Worm (Caenorhabditis elegans) whole organism, young adult: Measurements from ENCODE around the gene nhr-133.

Experiments used
- B0019.2 ChIP-seq: fragments of 200-800 bp; sonication (Bioruptor generic); conservative IDR thresholded peaks from 2 replicates; pipeline ENCODE4 v1.3.6; 2022; ENCODE audit warnings: missing genetic modification reagents, missing genetic modification characterization, missing compliant biosample characterization
- F10E7.11 ChIP-seq: sonication (generic microtip); optimal IDR thresholded peaks from 2 replicates; lab custom pipeline; 2017; ENCODE audit warnings: mild to moderate bottlenecking, missing genetic modification characterization, moderate library complexity, missing compliant biosample characterization
- F57A8.1 ChIP-seq: fragments of 200-800 bp; sonication (Bioruptor generic); optimal IDR thresholded peaks from 2 replicates; lab custom pipeline; 2018; ENCODE audit warnings: mild to moderate bottlenecking, missing genetic modification characterization, moderate library complexity, missing compliant biosample characterization
- F57C9.4 ChIP-seq: sonication (generic microtip); optimal IDR thresholded peaks from 2 replicates; lab custom pipeline; 2017; ENCODE audit warnings: mild to moderate bottlenecking, missing genetic modification characterization, missing compliant biosample characterization
- ama-1 ChIP-seq, 3 experiments: fragments of 150-350 bp in 1 of 3; sonication (generic microtip) in 2 of 3; optimal IDR thresholded peaks; 2 replicates each; lab custom pipeline; 2014 to 2018; ENCODE audit warnings: missing biosample characterization in 2 of 3, missing genetic modification characterization in 2 of 3, missing genetic modification reagents in 2 of 3
- dpl-1 ChIP-seq: fragments of 150-350 bp; optimal IDR thresholded peaks from 2 replicates; lab custom pipeline; 2014; ENCODE audit warnings: missing biosample characterization, missing genetic modification reagents, missing genetic modification characterization
- lag-1 ChIP-seq: fragments of 200-800 bp; sonication (Bioruptor generic); IDR thresholded peaks from 2 replicates; pipeline ENCODE4 v1.3.6; 2022; ENCODE audit warnings: missing genetic modification reagents, missing genetic modification characterization, missing compliant biosample characterization
- rec-8 ChIP-seq, 2 experiments: sonication (generic microtip); optimal IDR thresholded peaks; 2 replicates each; lab custom pipeline; 2016; ENCODE audit warnings: mild to moderate bottlenecking in 2 of 2, missing genetic modification characterization in 2 of 2, missing genetic modification reagents in 2 of 2, missing genotype in 2 of 2, missing biosample characterization in 1 of 2, missing compliant biosample characterization in 1 of 2, moderate library complexity in 1 of 2
- tbx-9 ChIP-seq: sonication (generic microtip); optimal IDR thresholded peaks from 2 replicates; lab custom pipeline; 2016; ENCODE audit warnings: borderline replicate concordance, missing genetic modification characterization, inconsistent platforms, missing compliant biosample characterization
- unc-62 ChIP-seq: fragments of 150-350 bp; optimal IDR thresholded peaks from 2 replicates; lab custom pipeline; 2014; ENCODE audit warnings: missing biosample characterization, missing genetic modification reagents, missing genetic modification characterization
- zim-3 ChIP-seq: sonication (generic microtip); optimal IDR thresholded peaks from 2 replicates; lab custom pipeline; 2017; ENCODE audit warnings: mild to moderate bottlenecking, missing genetic modification characterization, moderate library complexity, missing compliant biosample characterization

DNA sequence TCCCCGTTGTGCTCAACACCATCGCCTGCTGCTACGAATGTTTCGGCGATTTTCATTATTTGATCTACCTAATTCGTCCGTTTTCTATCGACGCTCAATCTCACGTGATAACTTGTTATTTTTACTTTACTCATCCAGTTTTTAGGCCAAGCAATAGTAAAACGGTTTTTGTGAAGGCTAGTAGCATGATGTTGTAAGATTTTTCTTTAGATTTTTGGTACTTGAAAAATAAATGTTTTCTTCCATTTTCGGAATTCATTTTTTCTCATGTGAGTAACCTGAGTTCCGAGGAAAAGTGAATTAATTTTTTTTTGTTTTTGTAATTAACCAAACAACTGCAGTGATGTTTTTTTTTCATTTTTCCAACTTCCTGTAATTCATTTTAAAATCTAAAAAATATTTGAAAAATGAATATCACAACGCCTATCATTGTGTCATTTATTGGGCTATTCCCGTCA is 34.6 kb downstream of the nhr-133 start, which contains the start of gene srbc-17:
- no peak for TF ChIP-seq tbx-9 (tag; lab: Kevin White, UChicago)
- no peak for TF ChIP-seq F10E7.11 (tag; lab: Kevin White, UChicago)
- TF ChIP-seq F57C9.4, result no peak
- no peak for TF ChIP-seq unc-62 (GFP tag; lab: Kevin White, UChicago)
- no peak for TF ChIP-seq ama-1 (optimal IDR thresholded peaks at IDR 0.05; lab: Kevin White, UChicago)
- no peak for TF ChIP-seq ama-1 (GFP tag; optimal IDR thresholded peaks at IDR 0.05; lab: Kevin White, UChicago)
- TF ChIP-seq zim-3 (tag; lab: Kevin White, UChicago), result no peak
- no peak for TF ChIP-seq F57A8.1 (GFP tag; lab: Kevin White, UChicago)
- no peak for TF ChIP-seq rec-8 (tag; optimal IDR thresholded peaks at IDR 0.05; lab: Kevin White, UChicago)
- TF ChIP-seq B0019.2, result no peak
- no peak for TF ChIP-seq dpl-1 (GFP tag; lab: Kevin White, UChicago)
- TF ChIP-seq lag-1 (GFP tag; lab: Robert Waterston, UW), result no peak
